Worm (Caenorhabditis elegans) whole organism, midembryonic: ENCODE results near the gene clec-164.

ENCODE experiments used
- med-1 ChIP-seq: sonication (generic microtip); optimal IDR thresholded peaks from 2 replicates; lab custom pipeline; 2017; ENCODE audit warnings: missing genetic modification characterization, mild to moderate bottlenecking, missing compliant biosample characterization, antibody characterized with exemption, missing genetic modification reagents; ENCODE audit not compliant: insufficient read depth
- ztf-23 ChIP-seq: fragments of 200-800 bp; sonication (Bioruptor generic); IDR thresholded peaks from 2 replicates; pipeline ENCODE4 v1.3.6; 2022; ENCODE audit warnings: missing genetic modification reagents, missing genetic modification characterization, missing compliant biosample characterization

DNA sequence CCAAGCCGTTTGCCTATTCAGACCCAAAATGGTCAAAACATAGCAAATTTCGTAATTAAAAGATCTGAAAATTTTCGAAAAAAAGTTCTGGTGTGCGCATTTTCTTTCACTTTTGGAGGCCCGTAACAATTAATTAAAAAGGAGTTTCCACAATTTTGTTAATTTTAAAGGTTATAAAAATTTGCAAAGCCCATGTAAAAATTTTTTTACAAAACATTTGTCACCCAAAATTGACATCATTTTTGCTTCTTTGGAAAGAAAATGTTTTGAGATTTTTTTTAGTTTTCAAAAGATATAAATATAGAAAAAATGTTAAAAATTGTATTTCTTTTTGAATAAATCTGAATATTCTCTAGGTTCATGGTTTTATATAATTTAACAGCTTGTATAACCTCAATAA is 49.4 kb upstream of the clec-164 start, which contains the start of gene K11H12.6:
- TF ChIP-seq ztf-23 (GFP tag; lab: Robert Waterston, UW) (no peak), med-1 (GFP tag; lab: Kevin White, UChicago) (no peak)
